Fruit fly (Drosophila melanogaster) whole organism, embryonic: Measurements from ENCODE around the gene aqz.

Source experiments
- ATbp ChIP-seq: fragments of 200-800 bp; sonication (Bioruptor generic); optimal IDR thresholded peaks from 2 replicates; lab custom pipeline; 2017; ENCODE audit warnings: missing biosample characterization, mild to moderate bottlenecking, missing genetic modification characterization, missing genetic modification reagents
- Ada2b ChIP-seq: fragments of 200-800 bp; sonication (Bioruptor generic); IDR thresholded peaks from 2 replicates; pipeline ENCODE4 v1.3.6; 2022; ENCODE audit warnings: missing biosample characterization, missing genetic modification characterization
- CG12744 ChIP-seq: fragments of 200-800 bp; sonication (Bioruptor generic); optimal IDR thresholded peaks from 2 replicates; lab custom pipeline; 2016; ENCODE audit warnings: missing biosample characterization, missing genetic modification characterization
- CG14050 ChIP-seq: fragments of 200-800 bp; sonication (Bioruptor generic); IDR thresholded peaks from 3 replicates; pipeline ENCODE4 v1.3.6; 2022; ENCODE audit warnings: missing biosample characterization, missing genetic modification characterization
- CG14710 ChIP-seq: fragments of 200-800 bp; sonication (Bioruptor generic); optimal IDR thresholded peaks from 3 replicates; lab custom pipeline; 2019; ENCODE audit warnings: missing biosample characterization, mild to moderate bottlenecking, missing genetic modification characterization, moderate library complexity
- CG15011 ChIP-seq: fragments of 200-800 bp; sonication (Bioruptor generic); optimal IDR thresholded peaks from 3 replicates; lab custom pipeline; 2018; ENCODE audit warnings: missing biosample characterization, mild to moderate bottlenecking, missing genetic modification characterization
- CG15601 ChIP-seq: fragments of 200-800 bp; sonication (Bioruptor generic); optimal IDR thresholded peaks from 3 replicates; lab custom pipeline; 2019; ENCODE audit warnings: missing biosample characterization, mild to moderate bottlenecking, missing genetic modification characterization, moderate library complexity
- CG18599 ChIP-seq: fragments of 200-800 bp; sonication (Bioruptor generic); optimal IDR thresholded peaks from 3 replicates; lab custom pipeline; 2017; ENCODE audit warnings: missing biosample characterization, missing genetic modification characterization, mild to moderate bottlenecking, moderate library complexity, missing genetic modification reagents
- CG31441 ChIP-seq: fragments of 200-800 bp; sonication (Bioruptor generic); IDR thresholded peaks from 2 replicates; pipeline ENCODE4 v1.3.6; 2022; ENCODE audit warnings: missing biosample characterization, missing genetic modification characterization
- CG32532 ChIP-seq: fragments of 200-800 bp; sonication (Bioruptor generic); IDR thresholded peaks from 2 replicates; pipeline ENCODE4 v1.3.6; 2022; ENCODE audit warnings: missing biosample characterization, missing genetic modification characterization
- CG4360 ChIP-seq: fragments of 200-800 bp; sonication (Bioruptor generic); IDR thresholded peaks from 2 replicates; pipeline ENCODE4 v1.3.6; 2022; ENCODE audit warnings: missing biosample characterization, missing genetic modification characterization
- CG6272 ChIP-seq: fragments of 200-800 bp; sonication (Bioruptor generic); IDR thresholded peaks from 2 replicates; pipeline ENCODE4 v1.3.6; 2022; ENCODE audit warnings: missing biosample characterization, missing genetic modification characterization
- CG6654 ChIP-seq: fragments of 200-800 bp; sonication (Bioruptor generic); optimal IDR thresholded peaks from 2 replicates; lab custom pipeline; 2017; ENCODE audit warnings: missing biosample characterization, mild to moderate bottlenecking, missing genetic modification characterization
- CG6813 ChIP-seq: fragments of 200-800 bp; sonication (Bioruptor generic); optimal IDR thresholded peaks from 2 replicates; lab custom pipeline; 2017; ENCODE audit warnings: missing biosample characterization, missing genetic modification characterization, mild to moderate bottlenecking, moderate library complexity, missing genetic modification reagents
- CG7271 ChIP-seq: fragments of 200-800 bp; sonication (Bioruptor generic); optimal IDR thresholded peaks from 2 replicates; lab custom pipeline; 2018; ENCODE audit warnings: missing biosample characterization, mild to moderate bottlenecking, missing genetic modification characterization, moderate library complexity
- CG9215 ChIP-seq: fragments of 200-800 bp; sonication (Bioruptor generic); IDR thresholded peaks from 2 replicates; pipeline ENCODE4 v1.3.6; 2022; ENCODE audit warnings: missing biosample characterization, missing genetic modification characterization
- CG9437 ChIP-seq: fragments of 200-800 bp; sonication (Bioruptor generic); optimal IDR thresholded peaks from 2 replicates; lab custom pipeline; 2018; ENCODE audit warnings: missing biosample characterization, mild to moderate bottlenecking, missing genetic modification characterization
- CG9817 ChIP-seq: fragments of 200-800 bp; sonication (Bioruptor generic); optimal IDR thresholded peaks from 2 replicates; lab custom pipeline; 2018; ENCODE audit warnings: missing biosample characterization, mild to moderate bottlenecking, missing genetic modification characterization, moderate library complexity
- Camta ChIP-seq: fragments of 200-800 bp; sonication (Bioruptor generic); optimal IDR thresholded peaks from 2 replicates; lab custom pipeline; 2016; ENCODE audit warnings: missing biosample characterization, missing genetic modification characterization
- CoRest ChIP-seq: fragments of 200-800 bp; sonication (Bioruptor generic); optimal IDR thresholded peaks from 3 replicates; lab custom pipeline; 2018; ENCODE audit warnings: missing biosample characterization, mild to moderate bottlenecking, missing genetic modification characterization, moderate library complexity
- CrebB ChIP-seq: fragments of 200-800 bp; sonication (Bioruptor generic); optimal IDR thresholded peaks from 3 replicates; lab custom pipeline; 2018; ENCODE audit warnings: missing biosample characterization, mild to moderate bottlenecking, missing genetic modification characterization
- ERR ChIP-seq: fragments of 200-800 bp; sonication (Bioruptor generic); optimal IDR thresholded peaks from 2 replicates; lab custom pipeline; 2016; ENCODE audit warnings: missing biosample characterization, missing genetic modification characterization
- Gsc ChIP-seq: fragments of 200-800 bp; sonication (Bioruptor generic); IDR thresholded peaks from 2 replicates; pipeline ENCODE4 v1.3.6; 2022; ENCODE audit warnings: missing biosample characterization, missing genetic modification characterization
- Hr3 ChIP-seq: fragments of 200-800 bp; sonication (Bioruptor generic); optimal IDR thresholded peaks from 3 replicates; lab custom pipeline; 2016; ENCODE audit warnings: missing biosample characterization, missing genetic modification characterization
- Hr78 ChIP-seq, 2 experiments: fragments of 200-800 bp in 1 of 2; fragments of >200 bp in 1 of 2; sonication (Bioruptor generic) in 1 of 2; optimal IDR thresholded peaks; 2 replicates each; lab custom pipeline; 2017 to 2019; ENCODE audit warnings: missing biosample characterization in 2 of 2, missing genetic modification characterization in 2 of 2, mild to moderate bottlenecking in 1 of 2, moderate library complexity in 1 of 2
- MBD-R2 ChIP-seq: fragments of 200-800 bp; sonication (Bioruptor generic); IDR thresholded peaks from 2 replicates; pipeline ENCODE4 v1.3.6; 2022; ENCODE audit warnings: missing biosample characterization, missing genetic modification characterization
- NFAT ChIP-seq: fragments of 200-800 bp; sonication (Bioruptor generic); IDR thresholded peaks from 2 replicates; pipeline ENCODE4 v1.3.6; 2022; ENCODE audit warnings: missing biosample characterization, missing genetic modification characterization
- Nf-YB ChIP-seq: fragments of 200-800 bp; sonication (Bioruptor generic); optimal IDR thresholded peaks from 3 replicates; lab custom pipeline; 2019; ENCODE audit warnings: missing biosample characterization, mild to moderate bottlenecking, missing genetic modification characterization, moderate library complexity
- Scr ChIP-seq: fragments of 200-800 bp; sonication (Bioruptor generic); IDR thresholded peaks from 2 replicates; pipeline ENCODE4 v1.3.6; 2022; ENCODE audit warnings: missing biosample characterization, missing genetic modification characterization; ENCODE audit not compliant: partially characterized antibody
- Side ChIP-seq: fragments of 200-800 bp; sonication (Bioruptor generic); optimal IDR thresholded peaks from 2 replicates; lab custom pipeline; 2016; ENCODE audit warnings: missing biosample characterization, missing genetic modification characterization
- Sin3A ChIP-seq: fragments of >200 bp; optimal IDR thresholded peaks from 2 replicates; lab custom pipeline; 2018
- Six4 ChIP-seq: fragments of 200-800 bp; sonication (Bioruptor generic); optimal IDR thresholded peaks from 2 replicates; lab custom pipeline; 2016; ENCODE audit warnings: missing biosample characterization, missing genetic modification characterization
- bab2 ChIP-seq: fragments of 200-800 bp; sonication (Bioruptor generic); optimal IDR thresholded peaks from 2 replicates; lab custom pipeline; 2016; ENCODE audit warnings: missing biosample characterization, missing genetic modification characterization
- dimm ChIP-seq: fragments of 200-800 bp; sonication (Bioruptor generic); IDR thresholded peaks from 2 replicates; pipeline ENCODE4 v1.3.6; 2022; ENCODE audit warnings: missing biosample characterization, missing genetic modification characterization
- fd102C ChIP-seq: fragments of 200-800 bp; sonication (Bioruptor generic); optimal IDR thresholded peaks from 2 replicates; lab custom pipeline; 2018; ENCODE audit warnings: missing biosample characterization, mild to moderate bottlenecking, missing genetic modification characterization, moderate library complexity
- grau ChIP-seq: fragments of 200-800 bp; optimal IDR thresholded peaks from 3 replicates; lab custom pipeline; 2019; ENCODE audit warnings: missing biosample characterization, mild to moderate bottlenecking, missing genetic modification characterization, moderate library complexity
- her ChIP-seq: fragments of 200-800 bp; sonication (Bioruptor generic); optimal IDR thresholded peaks from 2 replicates; lab custom pipeline; 2016; ENCODE audit warnings: missing biosample characterization, missing genetic modification characterization
- jigr1 ChIP-seq: fragments of 200-800 bp; sonication (Bioruptor generic); IDR thresholded peaks from 3 replicates; pipeline ENCODE4 v1.3.6; 2022; ENCODE audit warnings: missing biosample characterization, missing genetic modification characterization
- lola ChIP-seq, 3 experiments: fragments of >200 bp in 2 of 3; fragments of 200-800 bp in 1 of 3; sonication (Bioruptor generic) in 1 of 3; optimal IDR thresholded peaks; 2 replicates each; lab custom pipeline; 2017 to 2019; ENCODE audit warnings: missing biosample characterization in 3 of 3, missing genetic modification characterization in 3 of 3, mild to moderate bottlenecking in 1 of 3, moderate library complexity in 1 of 3
- oc ChIP-seq: fragments of 200-800 bp; sonication (Bioruptor generic); optimal IDR thresholded peaks from 2 replicates; lab custom pipeline; 2018; ENCODE audit warnings: missing biosample characterization, mild to moderate bottlenecking, missing genetic modification characterization, moderate library complexity
- odd ChIP-seq: fragments of 200-800 bp; sonication (Bioruptor generic); optimal IDR thresholded peaks from 2 replicates; lab custom pipeline; 2017; ENCODE audit warnings: missing biosample characterization, mild to moderate bottlenecking, missing genetic modification characterization
- prd ChIP-seq, 3 experiments: fragments of >200 bp in 2 of 3; fragments of 200-800 bp in 1 of 3; sonication (Bioruptor generic) in 1 of 3; optimal IDR thresholded peaks in 2 of 3; IDR thresholded peaks in 1 of 3; 2 replicates in 2 of 3; 3 replicates in 1 of 3; pipeline versions ENCODE4 v1.3.6 to Lab custom; 2017 to 2022; ENCODE audit warnings: missing biosample characterization in 1 of 3, missing genetic modification characterization in 1 of 3
- pros ChIP-seq: fragments of 200-800 bp; sonication (Bioruptor generic); optimal IDR thresholded peaks from 3 replicates; lab custom pipeline; 2019; ENCODE audit warnings: missing biosample characterization, mild to moderate bottlenecking, missing genetic modification characterization, moderate library complexity
- run ChIP-seq: fragments of 200-800 bp; sonication (Bioruptor generic); optimal IDR thresholded peaks from 3 replicates; lab custom pipeline; 2018; ENCODE audit warnings: missing biosample characterization, mild to moderate bottlenecking, missing genetic modification characterization
- sens-2 ChIP-seq: fragments of 200-800 bp; sonication (Bioruptor generic); IDR thresholded peaks from 2 replicates; pipeline ENCODE4 v1.3.6; 2022; ENCODE audit warnings: missing biosample characterization, missing genetic modification characterization
- trh ChIP-seq: fragments of 200-800 bp; sonication (Bioruptor generic); optimal IDR thresholded peaks from 2 replicates; lab custom pipeline; 2016; ENCODE audit warnings: missing biosample characterization, missing genetic modification characterization
- twi ChIP-seq: fragments of 200-800 bp; optimal IDR thresholded peaks from 2 replicates; lab custom pipeline; 2019; ENCODE audit warnings: missing biosample characterization, mild to moderate bottlenecking, missing genetic modification characterization, moderate library complexity
- zen ChIP-seq: fragments of 200-800 bp; sonication (Bioruptor generic); optimal IDR thresholded peaks from 3 replicates; lab custom pipeline; 2018; ENCODE audit warnings: missing biosample characterization, mild to moderate bottlenecking, missing genetic modification characterization, moderate library complexity

Gene aqz

dm6 chr3R:8810397-8811184 lies 9.9 kb downstream of the aqz start (continued):
- TF ChIP-seq prd (optimal IDR thresholded peaks at IDR 0.05; lab: Kevin White, UChicago) (no peak), prd (GFP tag; IDR thresholded peaks at IDR 0.05; lab: Robert Waterston, UW) (peak; percentile 51; the same call in 2 of the 3 replicates), Side (peak; percentile 85), jigr1 (GFP tag; lab: Robert Waterston, UW) (0 out of 3 replicates have a peak, but pooled peaks have one; percentile 18), CG15011 (GFP tag; lab: Kevin White, UChicago) (peak; percentile 81), sens-2 (GFP tag; lab: Robert Waterston, UW) (peak; percentile 52), CG9437 (GFP tag; lab: Kevin White, UChicago) (peak; percentile 34), Ada2b (peak; percentile 39; the same call in 1 of the 2 replicates), CG12744 (peak; percentile 73), CrebB (tag; lab: Kevin White, UChicago) (peak; percentile 97), trh (peak; percentile 39), odd (GFP tag; lab: Kevin White, UChicago) (peak; percentile 94), pros (GFP tag; lab: Kevin White, UChicago) (peak; percentile 78), CG14050 (peak; percentile 48; the same call in 1 of the 3 replicates), Hr78 (GFP tag; optimal IDR thresholded peaks at IDR 0.05; lab: Kevin White, UChicago) (peak in 1 of 2 experiments; percentile 53), CG6654 (GFP tag; lab: Kevin White, UChicago) (peak; percentile 19), twi (tag; lab: Kevin White, UChicago) (peak; percentile 80), run (tag; lab: Kevin White, UChicago) (peak; percentile 77), Camta (peak; percentile 71), CG9817 (tag; lab: Kevin White, UChicago) (peak; percentile 56), ATbp (peak; percentile 98), Hr3 (GFP tag; lab: Kevin White, UChicago) (no peak), ERR (GFP tag; lab: Kevin White, UChicago) (peak; percentile 75), fd102C (GFP tag; lab: Kevin White, UChicago) (peak; percentile 86), CG7271 (tag; lab: Kevin White, UChicago) (no peak), CoRest (tag; lab: Kevin White, UChicago) (peak; percentile 57), CG6813 (GFP tag; lab: Kevin White, UChicago) (peak; percentile 94), CG6272 (GFP tag; lab: Robert Waterston, UW) (no peak), Six4 (GFP tag; lab: Kevin White, UChicago) (peak; percentile 50), oc (tag; lab: Kevin White, UChicago) (peak; percentile 87), Nf-YB (GFP tag; lab: Kevin White, UChicago) (peak; percentile 71), grau (peak; percentile 57), CG31441 (GFP tag; lab: Robert Waterston, UW) (peak; percentile 14; the same call in 1 of the 2 replicates), CG18599 (peak; percentile 91), CG32532 (GFP tag; lab: Robert Waterston, UW) (peak; percentile 84), Sin3A (lab: Kevin White, UChicago) (no peak), lola (GFP tag; optimal IDR thresholded peaks at IDR 0.05; lab: Kevin White, UChicago) (peak in 1 of 3 experiments; percentile 62), bab2 (peak; percentile 23), Gsc (GFP tag; lab: Robert Waterston, UW) (no peak), CG15601 (peak; percentile 96), MBD-R2 (GFP tag; lab: Robert Waterston, UW) (peak; percentile 47; the same call in 1 of the 2 replicates), dimm (GFP tag; lab: Robert Waterston, UW) (no peak), CG4360 (GFP tag; lab: Robert Waterston, UW) (peak; percentile 72), NFAT (GFP tag; lab: Robert Waterston, UW) (peak; percentile 47), Scr (GFP tag; lab: Robert Waterston, UW) (no peak), CG14710 (tag; lab: Kevin White, UChicago) (peak; percentile 71), CG9215 (GFP tag; lab: Robert Waterston, UW) (peak; percentile 62), zen (peak; percentile 32), her (GFP tag; lab: Kevin White, UChicago) (peak; percentile 78)
